Fruit fly (Drosophila melanogaster) whole organism, embryonic: ENCODE data around the gene cpx.

Experiments used
- Antp ChIP-seq: fragments of 200-800 bp; sonication (Bioruptor generic); optimal IDR thresholded peaks from 3 replicates; lab custom pipeline; 2016; ENCODE audit warnings: missing biosample characterization, missing genetic modification characterization
- Atf3 ChIP-seq: fragments of 200-800 bp; sonication (Bioruptor generic); optimal IDR thresholded peaks from 3 replicates; lab custom pipeline; 2016; ENCODE audit warnings: missing biosample characterization, missing genetic modification characterization
- BtbVII ChIP-seq: fragments of 200-800 bp; sonication (Bioruptor generic); optimal IDR thresholded peaks from 3 replicates; lab custom pipeline; 2017; ENCODE audit warnings: missing biosample characterization, mild to moderate bottlenecking, missing genetic modification characterization
- C15 ChIP-seq: fragments of 200-800 bp; sonication (Bioruptor generic); IDR thresholded peaks from 3 replicates; pipeline ENCODE4 v1.3.6; 2022; ENCODE audit warnings: missing biosample characterization, missing genetic modification characterization
- CG10959 ChIP-seq: fragments of 200-800 bp; sonication (Bioruptor generic); IDR thresholded peaks from 2 replicates; pipeline ENCODE4 v1.3.6; 2022; ENCODE audit warnings: missing biosample characterization, missing genetic modification characterization
- CG11085 ChIP-seq: fragments of 200-800 bp; sonication (Bioruptor generic); IDR thresholded peaks from 2 replicates; pipeline ENCODE4 v1.3.6; 2022; ENCODE audit warnings: missing biosample characterization, missing genetic modification characterization
- CG12071 ChIP-seq: fragments of 200-800 bp; sonication (Bioruptor generic); optimal IDR thresholded peaks from 3 replicates; lab custom pipeline; 2018; ENCODE audit warnings: missing biosample characterization, mild to moderate bottlenecking, missing genetic modification characterization
- CG14014 ChIP-seq: fragments of 200-800 bp; sonication (Bioruptor generic); IDR thresholded peaks from 2 replicates; pipeline ENCODE4 v1.3.6; 2022; ENCODE audit warnings: missing biosample characterization, missing genetic modification characterization
- CG14441 ChIP-seq: fragments of 200-800 bp; sonication (Bioruptor generic); IDR thresholded peaks from 2 replicates; pipeline ENCODE4 v1.3.6; 2022; ENCODE audit warnings: missing biosample characterization, missing genetic modification characterization
- CG14860 ChIP-seq: fragments of 200-800 bp; sonication (Bioruptor generic); IDR thresholded peaks from 3 replicates; pipeline ENCODE4 v1.3.6; 2022; ENCODE audit warnings: missing biosample characterization, missing genetic modification characterization; ENCODE audit not compliant: partially characterized antibody
- CG15011 ChIP-seq: fragments of 200-800 bp; sonication (Bioruptor generic); optimal IDR thresholded peaks from 3 replicates; lab custom pipeline; 2018; ENCODE audit warnings: missing biosample characterization, mild to moderate bottlenecking, missing genetic modification characterization
- CG1792 ChIP-seq: fragments of 200-800 bp; sonication (Bioruptor generic); optimal IDR thresholded peaks from 2 replicates; lab custom pipeline; 2016; ENCODE audit warnings: missing biosample characterization, missing genetic modification characterization
- CG18599 ChIP-seq: fragments of 200-800 bp; sonication (Bioruptor generic); optimal IDR thresholded peaks from 3 replicates; lab custom pipeline; 2017; ENCODE audit warnings: missing biosample characterization, missing genetic modification characterization, mild to moderate bottlenecking, moderate library complexity, missing genetic modification reagents
- CG34376 ChIP-seq: fragments of 200-800 bp; sonication (Bioruptor generic); optimal IDR thresholded peaks from 2 replicates; lab custom pipeline; 2018; ENCODE audit warnings: missing biosample characterization, mild to moderate bottlenecking, missing genetic modification characterization
- CG6791 ChIP-seq: fragments of 200-800 bp; sonication (Bioruptor generic); IDR thresholded peaks from 3 replicates; pipeline ENCODE4 v1.3.6; 2022; ENCODE audit warnings: missing biosample characterization, missing genetic modification characterization; ENCODE audit not compliant: partially characterized antibody
- CG7839 ChIP-seq: fragments of 200-800 bp; sonication (Bioruptor generic); optimal IDR thresholded peaks from 3 replicates; lab custom pipeline; 2018; ENCODE audit warnings: missing biosample characterization, mild to moderate bottlenecking, missing genetic modification characterization, moderate library complexity
- CG8359 ChIP-seq: fragments of 200-800 bp; sonication (Bioruptor generic); optimal IDR thresholded peaks from 2 replicates; lab custom pipeline; 2017; ENCODE audit warnings: missing biosample characterization, mild to moderate bottlenecking, missing genetic modification characterization, borderline replicate concordance
- CTCF ChIP-seq: fragments of 200-800 bp; sonication (Bioruptor generic); optimal IDR thresholded peaks from 2 replicates; lab custom pipeline; 2017; ENCODE audit warnings: missing biosample characterization, mild to moderate bottlenecking, missing genetic modification characterization, moderate library complexity
- CoRest ChIP-seq: fragments of 200-800 bp; sonication (Bioruptor generic); optimal IDR thresholded peaks from 3 replicates; lab custom pipeline; 2018; ENCODE audit warnings: missing biosample characterization, mild to moderate bottlenecking, missing genetic modification characterization, moderate library complexity
- Fer1 ChIP-seq: fragments of 200-800 bp; sonication (Bioruptor generic); optimal IDR thresholded peaks from 2 replicates; lab custom pipeline; 2017; ENCODE audit warnings: missing biosample characterization, mild to moderate bottlenecking, missing genetic modification characterization
- Gsc ChIP-seq: fragments of 200-800 bp; sonication (Bioruptor generic); IDR thresholded peaks from 2 replicates; pipeline ENCODE4 v1.3.6; 2022; ENCODE audit warnings: missing biosample characterization, missing genetic modification characterization
- HLH4C ChIP-seq: fragments of 200-800 bp; sonication (Bioruptor generic); IDR thresholded peaks from 3 replicates; pipeline ENCODE4 v1.3.6; 2022; ENCODE audit warnings: missing biosample characterization, missing genetic modification characterization; ENCODE audit not compliant: partially characterized antibody
- HLHmδ ChIP-seq: fragments of 200-800 bp; sonication (Bioruptor generic); optimal IDR thresholded peaks from 2 replicates; lab custom pipeline; 2018; ENCODE audit warnings: missing biosample characterization, mild to moderate bottlenecking, missing genetic modification characterization, moderate library complexity
- Hr51 ChIP-seq, 2 experiments: fragments of 200-800 bp; sonication (Bioruptor generic); optimal IDR thresholded peaks; 2 replicates in 1 of 2; 3 replicates in 1 of 2; lab custom pipeline; 2016 to 2018; ENCODE audit warnings: missing biosample characterization in 2 of 2, missing genetic modification characterization in 2 of 2, mild to moderate bottlenecking in 1 of 2, moderate library complexity in 1 of 2
- Jarid2 ChIP-seq: fragments of 200-800 bp; sonication (Bioruptor generic); optimal IDR thresholded peaks from 3 replicates; lab custom pipeline; 2017; ENCODE audit warnings: mild to moderate bottlenecking, missing biosample characterization, missing genetic modification reagents, missing genetic modification characterization
- Sin3A ChIP-seq: fragments of >200 bp; optimal IDR thresholded peaks from 2 replicates; lab custom pipeline; 2018
- Taf1 ChIP-seq: fragments of 200-800 bp; sonication (Bioruptor generic); IDR thresholded peaks from 2 replicates; pipeline ENCODE4 v1.3.6; 2022; ENCODE audit warnings: missing biosample characterization, missing genetic modification characterization
- Xrp1 ChIP-seq: fragments of 200-800 bp; sonication (Bioruptor generic); IDR thresholded peaks from 2 replicates; pipeline ENCODE4 v1.3.6; 2022; ENCODE audit warnings: missing biosample characterization, missing genetic modification characterization
- ac ChIP-seq: fragments of 200-800 bp; sonication (Bioruptor generic); optimal IDR thresholded peaks from 3 replicates; lab custom pipeline; 2017; ENCODE audit warnings: missing biosample characterization, mild to moderate bottlenecking, missing genetic modification characterization
- amos ChIP-seq: fragments of 200-800 bp; sonication (Bioruptor generic); IDR thresholded peaks from 2 replicates; pipeline ENCODE4 v1.3.6; 2022; ENCODE audit warnings: missing biosample characterization, missing genetic modification characterization; ENCODE audit not compliant: partially characterized antibody
- ap ChIP-seq: fragments of 200-800 bp; sonication (Bioruptor generic); IDR thresholded peaks from 2 replicates; pipeline ENCODE4 v1.3.6; 2022; ENCODE audit warnings: missing biosample characterization, missing genetic modification characterization
- ato ChIP-seq: fragments of 200-800 bp; sonication (Bioruptor generic); IDR thresholded peaks from 2 replicates; pipeline ENCODE4 v1.3.6; 2022; ENCODE audit warnings: missing biosample characterization, missing genetic modification characterization; ENCODE audit not compliant: partially characterized antibody
- cad ChIP-seq: fragments of >200 bp; optimal IDR thresholded peaks from 2 replicates; lab custom pipeline; 2017; ENCODE audit warnings: missing biosample characterization, missing genetic modification characterization
- crc ChIP-seq: fragments of 200-800 bp; sonication (Bioruptor generic); optimal IDR thresholded peaks from 2 replicates; lab custom pipeline; 2016; ENCODE audit warnings: missing biosample characterization, missing genetic modification characterization
- croc ChIP-seq: fragments of 200-800 bp; sonication (Bioruptor generic); conservative IDR thresholded peaks from 3 replicates; pipeline ENCODE4 v1.3.6; 2022; ENCODE audit warnings: missing biosample characterization, missing genetic modification characterization
- crp ChIP-seq, 2 experiments: fragments of 200-800 bp; sonication (Bioruptor generic); optimal IDR thresholded peaks; 2 replicates in 1 of 2; 3 replicates in 1 of 2; lab custom pipeline; 2017; ENCODE audit warnings: missing biosample characterization in 2 of 2, missing genetic modification characterization in 2 of 2, mild to moderate bottlenecking in 1 of 2, moderate library complexity in 1 of 2
- grau ChIP-seq: fragments of 200-800 bp; optimal IDR thresholded peaks from 3 replicates; lab custom pipeline; 2019; ENCODE audit warnings: missing biosample characterization, mild to moderate bottlenecking, missing genetic modification characterization, moderate library complexity
- jigr1 ChIP-seq: fragments of 200-800 bp; sonication (Bioruptor generic); IDR thresholded peaks from 3 replicates; pipeline ENCODE4 v1.3.6; 2022; ENCODE audit warnings: missing biosample characterization, missing genetic modification characterization
- knrl ChIP-seq: fragments of 200-800 bp; sonication (Bioruptor generic); IDR thresholded peaks from 3 replicates; pipeline ENCODE4 v1.3.6; 2022; ENCODE audit warnings: missing biosample characterization, missing genetic modification characterization; ENCODE audit not compliant: partially characterized antibody
- lola ChIP-seq, 3 experiments: fragments of >200 bp in 2 of 3; fragments of 200-800 bp in 1 of 3; sonication (Bioruptor generic) in 1 of 3; optimal IDR thresholded peaks; 2 replicates each; lab custom pipeline; 2017 to 2019; ENCODE audit warnings: missing biosample characterization in 3 of 3, missing genetic modification characterization in 3 of 3, mild to moderate bottlenecking in 1 of 3, moderate library complexity in 1 of 3
- nerfin-2 ChIP-seq: fragments of 200-800 bp; sonication (Bioruptor generic); IDR thresholded peaks from 2 replicates; pipeline ENCODE4 v1.3.6; 2022; ENCODE audit warnings: missing biosample characterization, missing genetic modification characterization; ENCODE audit not compliant: partially characterized antibody
- org-1 ChIP-seq: fragments of 200-800 bp; sonication (Bioruptor generic); optimal IDR thresholded peaks from 2 replicates; lab custom pipeline; 2017; ENCODE audit warnings: missing biosample characterization, missing genetic modification characterization
- pita ChIP-seq: fragments of 200-800 bp; sonication (Bioruptor generic); optimal IDR thresholded peaks from 2 replicates; lab custom pipeline; 2017; ENCODE audit warnings: missing biosample characterization, mild to moderate bottlenecking, missing genetic modification characterization
- sc ChIP-seq, 3 experiments: fragments of >200 bp in 2 of 3; fragments of 200-800 bp in 1 of 3; sonication (Bioruptor generic) in 1 of 3; optimal IDR thresholded peaks; 2 replicates in 2 of 3; 3 replicates in 1 of 3; lab custom pipeline; 2017; ENCODE audit warnings: mild to moderate bottlenecking in 1 of 3, missing biosample characterization in 1 of 3, missing genetic modification characterization in 1 of 3, missing genetic modification reagents in 1 of 3
- trem ChIP-seq: fragments of 200-800 bp; optimal IDR thresholded peaks from 3 replicates; lab custom pipeline; 2019; ENCODE audit warnings: missing biosample characterization, mild to moderate bottlenecking, missing genetic modification characterization, moderate library complexity
- vnd ChIP-seq: fragments of 200-800 bp; sonication (Bioruptor generic); IDR thresholded peaks from 3 replicates; pipeline ENCODE4 v1.3.6; 2022; ENCODE audit warnings: missing biosample characterization, missing genetic modification characterization; ENCODE audit not compliant: partially characterized antibody
- zfh1 ChIP-seq: fragments of 200-800 bp; sonication (Bioruptor generic); IDR thresholded peaks from 3 replicates; pipeline ENCODE4 v1.3.6; 2022; ENCODE audit warnings: missing biosample characterization, missing genetic modification characterization

Gene cpx

DNA sequence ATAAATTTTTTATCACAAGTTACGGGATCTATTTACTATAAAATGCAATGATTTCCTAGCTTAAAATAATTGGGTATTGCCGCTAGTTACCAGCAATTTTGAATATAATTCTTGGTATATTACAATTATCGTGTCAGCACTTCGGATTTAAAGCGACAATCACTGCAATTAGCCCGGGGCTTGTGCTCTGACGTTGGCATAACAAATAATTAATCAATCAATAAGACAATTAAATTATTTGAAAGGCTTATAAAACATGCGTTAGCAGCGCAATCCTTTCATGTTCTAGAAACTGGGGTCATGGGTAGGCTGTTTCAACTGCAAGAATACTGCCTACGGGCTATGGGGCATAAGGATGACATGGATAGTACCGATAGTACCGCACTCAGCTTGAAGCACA lies 23.3 kb upstream of the cpx start, which contains the start of gene Or82a:
Gene Or82a (plus strand): TSS at position 301 of the 400 bp plus-strand sequence.
- TF ChIP-seq Jarid2 (GFP tag; lab: Kevin White, UChicago) (no peak), C15 (GFP tag; lab: Robert Waterston, UW) (no peak), CG14441 (no peak), Atf3 (GFP tag; lab: Kevin White, UChicago) (no peak), HLHmδ (GFP tag; lab: Kevin White, UChicago) (no peak), CTCF (no peak)
- TF ChIP-seq, all 482 proteins: peak for 0

dm6 chr3R:4266470-4266869 lies 13.6 kb upstream of the cpx start, which contains the start of gene CG1092:
Gene CG1092 (plus strand): TSS chr3R:4266770.
- TF ChIP-seq Hr51 (GFP tag; optimal IDR thresholded peaks at IDR 0.05; lab: Kevin White, UChicago) = no peak
- TF ChIP-seq knrl = no peak
- no peak for TF ChIP-seq crp (GFP tag; optimal IDR thresholded peaks at IDR 0.05; lab: Kevin White, UChicago)
- TF ChIP-seq crc = no peak
- TF ChIP-seq CG10959 (GFP tag; lab: Robert Waterston, UW) = no peak
- TF ChIP-seq amos (GFP tag; lab: Robert Waterston, UW) = no peak
- TF ChIP-seq CG1792 = no peak
- TF ChIP-seq Antp (GFP tag; lab: Kevin White, UChicago) = no peak
- no peak for TF ChIP-seq Taf1
- TF ChIP-seq CoRest = no peak
- no peak for TF ChIP-seq CG12071
- no peak for TF ChIP-seq ac (GFP tag; lab: Kevin White, UChicago)
- no peak for TF ChIP-seq Fer1 (GFP tag; lab: Kevin White, UChicago)
- TF ChIP-seq CG14014 = no peak
- no peak for TF ChIP-seq jigr1 (GFP tag; lab: Robert Waterston, UW)
- no peak for TF ChIP-seq CG15011

- TF ChIP-seq Taf1 (no peak), grau (tag; lab: Kevin White, UChicago) (no peak), nerfin-2 (0 out of 2 replicates have a peak, but pooled peaks have one; percentile 43), CG18599 (no peak), Fer1 (GFP tag; lab: Kevin White, UChicago) (no peak), Sin3A (lab: Kevin White, UChicago) (no peak), crc (no peak), zfh1 (GFP tag; lab: Robert Waterston, UW) (no peak), HLH4C (GFP tag; lab: Robert Waterston, UW) (peak; percentile 70; the same call in 2 of the 3 replicates), lola (GFP tag; optimal IDR thresholded peaks at IDR 0.05; lab: Kevin White, UChicago) (no peak), pita (no peak), Xrp1 (GFP tag; lab: Robert Waterston, UW) (no peak), ap (GFP tag; lab: Robert Waterston, UW) (no peak), CG14014 (no peak), cad (GFP tag; lab: Kevin White, UChicago) (no peak), trem (tag; lab: Kevin White, UChicago) (no peak), sc (optimal IDR thresholded peaks at IDR 0.05; lab: Kevin White, UChicago) (no peak), sc (GFP tag; optimal IDR thresholded peaks at IDR 0.05; lab: Kevin White, UChicago) (no peak), BtbVII (GFP tag; lab: Kevin White, UChicago) (no peak), CG8359 (GFP tag; lab: Kevin White, UChicago) (no peak), Gsc (GFP tag; lab: Robert Waterston, UW) (no peak), CG7839 (no peak), vnd (GFP tag; lab: Robert Waterston, UW) (peak; percentile 25; the same call in 1 of the 3 replicates), ato (GFP tag; lab: Robert Waterston, UW) (0 out of 2 replicates have a peak, but pooled peaks have one; percentile 28), CG34376 (GFP tag; lab: Kevin White, UChicago) (no peak), croc (GFP tag; lab: Robert Waterston, UW) (no peak), CG11085 (GFP tag; lab: Robert Waterston, UW) (no peak), org-1 (GFP tag; lab: Kevin White, UChicago) (no peak), CG6791 (GFP tag; lab: Robert Waterston, UW) (peak; percentile 18; the same call in 1 of the 3 replicates), CG14860 (GFP tag; lab: Robert Waterston, UW) (peak; percentile 60; the same call in 2 of the 3 replicates)
Measured at dm6 chr3R:4268339-4268738, 11.7 kb upstream of the cpx start.
